Worm (Caenorhabditis elegans) whole organism, mixed stage, embryonic: Measurements from ENCODE around the gene cul-5.

Source experiments
- bed-3 ChIP-seq: fragments of 200-800 bp; sonication (Bioruptor generic); optimal IDR thresholded peaks from 3 replicates; lab custom pipeline; 2018; ENCODE audit warnings: mild to moderate bottlenecking, missing genetic modification characterization, moderate library complexity, missing compliant biosample characterization
- ceh-39 ChIP-seq: fragments of 150-350 bp; optimal IDR thresholded peaks from 2 replicates; lab custom pipeline; 2014; ENCODE audit warnings: missing biosample characterization, missing genetic modification characterization
- ceh-43 ChIP-seq: fragments of 200-800 bp; sonication (Bioruptor generic); optimal IDR thresholded peaks from 2 replicates; lab custom pipeline; 2018; ENCODE audit warnings: mild to moderate bottlenecking, missing genetic modification characterization, moderate library complexity, missing compliant biosample characterization
- ceh-83 ChIP-seq: fragments of 200-800 bp; sonication (Bioruptor generic); optimal IDR thresholded peaks from 2 replicates; lab custom pipeline; 2018; ENCODE audit warnings: mild to moderate bottlenecking, missing genetic modification characterization, missing compliant biosample characterization
- cnd-1 ChIP-seq: fragments of 200-800 bp; sonication (Bioruptor generic); optimal IDR thresholded peaks from 2 replicates; lab custom pipeline; 2018; ENCODE audit warnings: mild to moderate bottlenecking, missing genetic modification characterization, missing compliant biosample characterization
- elt-1 ChIP-seq: sonication (generic microtip); optimal IDR thresholded peaks from 2 replicates; lab custom pipeline; 2017; ENCODE audit warnings: missing genetic modification characterization, mild to moderate bottlenecking, missing compliant biosample characterization, antibody characterized with exemption, moderate library complexity, borderline replicate concordance; ENCODE audit not compliant: insufficient read depth
- elt-3 ChIP-seq: fragments of 150-350 bp; optimal IDR thresholded peaks from 2 replicates; lab custom pipeline; 2014; ENCODE audit warnings: missing biosample characterization, missing genetic modification characterization
- ham-2 ChIP-seq: fragments of 200-800 bp; sonication (Bioruptor generic); optimal IDR thresholded peaks from 2 replicates; lab custom pipeline; 2018; ENCODE audit warnings: mild to moderate bottlenecking, missing genetic modification characterization, missing compliant biosample characterization
- lin-13 ChIP-seq: fragments of 150-350 bp; optimal IDR thresholded peaks from 2 replicates; lab custom pipeline; 2014; ENCODE audit warnings: missing biosample characterization, missing genetic modification characterization
- lin-32 ChIP-seq: fragments of 200-800 bp; sonication (Bioruptor generic); optimal IDR thresholded peaks from 2 replicates; lab custom pipeline; 2018; ENCODE audit warnings: mild to moderate bottlenecking, missing genetic modification characterization, missing compliant biosample characterization
- lsy-2 ChIP-seq: fragments of 150-350 bp; optimal IDR thresholded peaks from 2 replicates; lab custom pipeline; 2014; ENCODE audit warnings: missing biosample characterization, missing genetic modification characterization
- mab-5 ChIP-seq: fragments of 150-350 bp; optimal IDR thresholded peaks from 2 replicates; lab custom pipeline; 2014; ENCODE audit warnings: missing biosample characterization, missing genetic modification characterization
- mep-1 ChIP-seq: fragments of 150-350 bp; optimal IDR thresholded peaks from 2 replicates; lab custom pipeline; 2017; ENCODE audit warnings: missing biosample characterization, missing genetic modification reagents, missing genetic modification characterization, inconsistent platforms
- nhr-12 ChIP-seq: fragments of 150-350 bp; optimal IDR thresholded peaks from 2 replicates; lab custom pipeline; 2014; ENCODE audit warnings: missing biosample characterization, missing genetic modification characterization
- nhr-28 ChIP-seq: fragments of 150-350 bp; optimal IDR thresholded peaks from 2 replicates; lab custom pipeline; 2014; ENCODE audit warnings: missing biosample characterization, missing genetic modification characterization
- nhr-76 ChIP-seq: sonication (generic microtip); optimal IDR thresholded peaks from 2 replicates; lab custom pipeline; 2017; ENCODE audit warnings: missing biosample characterization, missing genetic modification characterization
- pha-4 ChIP-seq: fragments of 150-350 bp; optimal IDR thresholded peaks from 2 replicates; lab custom pipeline; 2018; ENCODE audit warnings: missing biosample characterization, missing genetic modification reagents, missing genetic modification characterization
- sem-2 ChIP-seq: fragments of 200-800 bp; sonication (Bioruptor generic); optimal IDR thresholded peaks from 2 replicates; lab custom pipeline; 2018; ENCODE audit warnings: mild to moderate bottlenecking, missing genetic modification characterization, missing compliant biosample characterization
- snpc-4 ChIP-seq: fragments of 150-350 bp; optimal IDR thresholded peaks from 2 replicates; lab custom pipeline; 2014; ENCODE audit warnings: missing biosample characterization, missing genetic modification characterization
- sptf-1 ChIP-seq: sonication (generic microtip); optimal IDR thresholded peaks from 2 replicates; lab custom pipeline; 2017; ENCODE audit warnings: mild to moderate bottlenecking, missing genetic modification characterization, moderate library complexity, missing compliant biosample characterization
- tbx-8 ChIP-seq: fragments of 200-800 bp; sonication (Bioruptor generic); optimal IDR thresholded peaks from 2 replicates; lab custom pipeline; 2018; ENCODE audit warnings: mild to moderate bottlenecking, missing genetic modification characterization, moderate library complexity, missing compliant biosample characterization
- unc-120 ChIP-seq: sonication (generic microtip); optimal IDR thresholded peaks from 2 replicates; lab custom pipeline; 2017; ENCODE audit warnings: missing genetic modification characterization, missing compliant biosample characterization; ENCODE audit not compliant: poor library complexity, severe bottlenecking
- zip-8 ChIP-seq: fragments of 150-350 bp; optimal IDR thresholded peaks from 2 replicates; lab custom pipeline; 2014; ENCODE audit warnings: missing biosample characterization, missing genetic modification characterization
- ztf-11 ChIP-seq: fragments of 150-350 bp; optimal IDR thresholded peaks from 2 replicates; lab custom pipeline; 2014; ENCODE audit warnings: missing biosample characterization, missing genetic modification characterization

Gene cul-5

ce11 chrV:10227333-10227732 lies 48.0 kb downstream of the cul-5 start, which contains the start of gene ttr-19:
ttr-19 (minus strand) TSS chrV:10227433.
- TF ChIP-seq ceh-83 (GFP tag; lab: Kevin White, UChicago) (no peak), ham-2 (GFP tag; lab: Kevin White, UChicago) (no peak), zip-8 (tag; lab: Kevin White, UChicago) (no peak), elt-3 (tag; lab: Kevin White, UChicago) (no peak), snpc-4 (tag; lab: Kevin White, UChicago) (no peak), sem-2 (GFP tag; lab: Kevin White, UChicago) (no peak), ceh-39 (tag; lab: Kevin White, UChicago) (no peak), tbx-8 (GFP tag; lab: Kevin White, UChicago) (no peak), lin-32 (GFP tag; lab: Kevin White, UChicago) (no peak), ceh-43 (GFP tag; lab: Kevin White, UChicago) (no peak)
- TF ChIP-seq, all 35 proteins: peak for 0

ce11 chrV:10228360-10228759 lies 49.0 kb downstream of the cul-5 start, which contains the start of gene fipr-4:
fipr-4 (minus strand) TSS chrV:10228460.
- TF ChIP-seq ceh-83 (GFP tag; lab: Kevin White, UChicago) (no peak), nhr-12 (tag; lab: Kevin White, UChicago) (no peak), mab-5 (no peak), cnd-1 (tag; lab: Kevin White, UChicago) (no peak), nhr-28 (tag; lab: Kevin White, UChicago) (no peak), nhr-76 (no peak), snpc-4 (tag; lab: Kevin White, UChicago) (no peak), pha-4 (tag; lab: Kevin White, UChicago) (no peak), bed-3 (GFP tag; lab: Kevin White, UChicago) (no peak), sptf-1 (tag; lab: Kevin White, UChicago) (no peak), elt-3 (tag; lab: Kevin White, UChicago) (no peak), mep-1 (tag; lab: Kevin White, UChicago) (no peak), elt-1 (tag; lab: Kevin White, UChicago) (no peak)
- TF ChIP-seq, all 35 proteins: peak for 0

- no peak for TF ChIP-seq zip-8 (tag; lab: Kevin White, UChicago)
- TF ChIP-seq tbx-8 (GFP tag; lab: Kevin White, UChicago), result no peak
Observed at ce11 chrV:10229222-10229879, 50.0 kb downstream of the cul-5 start, which contains the start of the genes pyt-1 and fipr-7. pyt-1 (minus strand) TSS chrV:10229322. fipr-7 (plus strand) TSS chrV:10229829.

ce11 chrV:10230932-10231331 lies 51.6 kb downstream of the cul-5 start, which contains the start of gene fipr-6:
fipr-6 (plus strand) TSS chrV:10231232.
- no peak for TF ChIP-seq ztf-11 (tag; lab: Kevin White, UChicago)
- TF ChIP-seq mep-1 (tag; lab: Kevin White, UChicago), result no peak
- no peak for TF ChIP-seq zip-8 (tag; lab: Kevin White, UChicago)
- no peak for TF ChIP-seq nhr-28 (tag; lab: Kevin White, UChicago)
- no peak for TF ChIP-seq lin-13 (tag; lab: Kevin White, UChicago)
- TF ChIP-seq ceh-83 (GFP tag; lab: Kevin White, UChicago), result no peak
- no peak for TF ChIP-seq unc-120 (tag; lab: Kevin White, UChicago)
- TF ChIP-seq tbx-8 (GFP tag; lab: Kevin White, UChicago), result no peak
- TF ChIP-seq ceh-39 (tag; lab: Kevin White, UChicago), result no peak
- TF ChIP-seq elt-3 (tag; lab: Kevin White, UChicago), result no peak
- no peak for TF ChIP-seq mab-5
- TF ChIP-seq lsy-2 (tag; lab: Kevin White, UChicago), result no peak
- no peak for TF ChIP-seq sptf-1 (tag; lab: Kevin White, UChicago)
